Worm (Caenorhabditis elegans) whole organism, midembryonic: Measurements from ENCODE around the gene F38E1.10.

ENCODE experiments used
- klf-2 ChIP-seq: fragments of 200-800 bp; sonication (Bioruptor generic); conservative IDR thresholded peaks from 2 replicates; pipeline ENCODE4 v1.3.6; 2022; ENCODE audit warnings: missing genetic modification reagents, missing genetic modification characterization, missing compliant biosample characterization
- ztf-23 ChIP-seq: fragments of 200-800 bp; sonication (Bioruptor generic); IDR thresholded peaks from 2 replicates; pipeline ENCODE4 v1.3.6; 2022; ENCODE audit warnings: missing genetic modification reagents, missing genetic modification characterization, missing compliant biosample characterization

ce11 chrV:8348959-8349389 is 26.3 kb downstream of the F38E1.10 start:
- TF ChIP-seq klf-2 (GFP tag; lab: Robert Waterston, UW) (no peak), ztf-23 (GFP tag; lab: Robert Waterston, UW) (peak; percentile 65; the same call in 1 of the 2 replicates)
